Fruit fly (Drosophila melanogaster) whole organism, adult: ENCODE results near the gene Sumo.

ENCODE experiments used
- CG11617 ChIP-seq: fragments of 200-800 bp; sonication (Bioruptor generic); optimal IDR thresholded peaks from 2 replicates; lab custom pipeline; 2017; ENCODE audit warnings: mild to moderate bottlenecking, missing biosample characterization, missing genetic modification reagents, missing genetic modification characterization
- CG12768 ChIP-seq: fragments of 200-800 bp; sonication (Bioruptor generic); optimal IDR thresholded peaks from 2 replicates; lab custom pipeline; 2017; ENCODE audit warnings: missing biosample characterization, missing genetic modification characterization, mild to moderate bottlenecking, moderate library complexity, missing genetic modification reagents
- CG14711 ChIP-seq: fragments of 200-800 bp; sonication (Bioruptor generic); optimal IDR thresholded peaks from 2 replicates; lab custom pipeline; 2018; ENCODE audit warnings: missing biosample characterization, mild to moderate bottlenecking, missing genetic modification characterization, moderate library complexity
- CG1620 ChIP-seq: fragments of 200-800 bp; sonication (Bioruptor generic); optimal IDR thresholded peaks from 2 replicates; lab custom pipeline; 2016; ENCODE audit warnings: missing biosample characterization, missing genetic modification characterization
- CG33017 ChIP-seq: fragments of 200-800 bp; sonication (Bioruptor generic); optimal IDR thresholded peaks from 2 replicates; lab custom pipeline; 2018; ENCODE audit warnings: missing biosample characterization, mild to moderate bottlenecking, missing genetic modification characterization, moderate library complexity
- CG5204 ChIP-seq: fragments of 200-800 bp; sonication (Bioruptor generic); optimal IDR thresholded peaks from 2 replicates; lab custom pipeline; 2016; ENCODE audit warnings: missing biosample characterization, missing genetic modification characterization
- CG7045 ChIP-seq: fragments of 200-800 bp; sonication (Bioruptor generic); optimal IDR thresholded peaks from 2 replicates; lab custom pipeline; 2017; ENCODE audit warnings: missing biosample characterization, mild to moderate bottlenecking, missing genetic modification characterization
- kay ChIP-seq: fragments of 200-800 bp; sonication (Bioruptor generic); peaks from one replicate; lab custom pipeline; 2016; ENCODE audit warnings: missing biosample characterization, missing genetic modification characterization, borderline replicate concordance
- tj ChIP-seq: fragments of 200-800 bp; sonication (Bioruptor generic); optimal IDR thresholded peaks from 3 replicates; lab custom pipeline; 2017; ENCODE audit warnings: missing biosample characterization, mild to moderate bottlenecking, missing genetic modification characterization, moderate library complexity
- toe ChIP-seq: fragments of 200-800 bp; sonication (Bioruptor generic); optimal IDR thresholded peaks from 2 replicates; lab custom pipeline; 2016; ENCODE audit warnings: missing biosample characterization, missing genetic modification characterization

dm6 chr2L:6950096-6950495, 17.3 kb downstream of the Sumo start, which contains the start of the genes Gas41 and SA1:
- TF ChIP-seq kay (GFP tag; lab: Kevin White, UChicago) (no peak), CG12768 (GFP tag; lab: Kevin White, UChicago) (peak; percentile 79), tj (GFP tag; lab: Kevin White, UChicago) (peak; percentile 80), toe (GFP tag; lab: Kevin White, UChicago) (no peak), CG5204 (GFP tag; lab: Kevin White, UChicago) (no peak), CG7045 (GFP tag; lab: Kevin White, UChicago) (no peak), CG11617 (GFP tag; lab: Kevin White, UChicago) (peak; percentile 79), CG33017 (peak; percentile 94), CG14711 (tag; lab: Kevin White, UChicago) (peak; percentile 92), CG1620 (GFP tag; lab: Kevin White, UChicago) (peak; percentile 1)
